Fruit fly (Drosophila melanogaster): ENCODE results near the gene Coq8.
A peak's percentile ranks its signal among the peaks of the same experiment; 100 is the strongest.

Coq8 gene

DNA sequence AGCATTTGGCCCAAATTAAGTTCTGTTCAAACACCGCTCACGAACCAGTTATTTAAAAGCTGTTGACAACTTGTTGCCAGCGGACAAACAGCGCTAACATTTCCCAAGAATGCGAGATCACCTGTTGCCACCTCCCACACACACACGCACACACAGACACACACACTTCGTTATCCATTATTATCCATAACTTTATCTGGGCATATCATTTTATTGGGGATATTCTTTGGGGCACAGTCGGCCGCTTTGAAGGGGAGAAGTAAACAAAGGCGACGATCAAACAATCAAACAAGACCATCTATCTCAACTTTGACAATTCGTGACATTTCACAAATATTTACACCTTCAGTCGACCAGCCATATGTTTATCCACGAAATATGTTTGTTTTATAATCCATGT, 11.8 kb downstream of the Coq8 start (continued):
- no peak for TF ChIP-seq tio (GFP tag; optimal IDR thresholded peaks at IDR 0.05)
- TF ChIP-seq wor (GFP tag; IDR thresholded peaks at IDR 0.05): no peak
- no peak for TF ChIP-seq Drgx (GFP tag; IDR thresholded peaks at IDR 0.05)
- no peak for TF ChIP-seq CG30403 (GFP tag; optimal IDR thresholded peaks at IDR 0.05)
- TF ChIP-seq Mrtf (GFP tag; IDR thresholded peaks at IDR 0.05): no peak
- no peak for TF ChIP-seq Sry-δ (GFP tag; optimal IDR thresholded peaks at IDR 0.05)
- TF ChIP-seq CG12942 (GFP tag; optimal IDR thresholded peaks at IDR 0.05): no peak
- no peak for TF ChIP-seq CG11560 (tag; IDR thresholded peaks at IDR 0.05)
- no peak for TF ChIP-seq Taf1 (GFP tag; IDR thresholded peaks at IDR 0.05)
- peak; percentile 72 for TF ChIP-seq fd64A (GFP tag; optimal IDR thresholded peaks at IDR 0.05)
- no peak for TF ChIP-seq Optix (GFP tag; IDR thresholded peaks at IDR 0.05)
- TF ChIP-seq pnt (GFP tag; optimal IDR thresholded peaks at IDR 0.05): no peak
- TF ChIP-seq CG3163 (GFP tag; optimal IDR thresholded peaks at IDR 0.05): no peak
- TF ChIP-seq Atf-2 (GFP tag; optimal IDR thresholded peaks at IDR 0.05): no peak
- peak; percentile 28 for TF ChIP-seq CG17359 (tag; optimal IDR thresholded peaks at IDR 0.05)
- TF ChIP-seq unc-4 (GFP tag; IDR thresholded peaks at IDR 0.05; ENCODE audit: partially characterized antibody): no peak
- TF ChIP-seq CG15073 (GFP tag; optimal IDR thresholded peaks at IDR 0.05): no peak
- TF ChIP-seq CG2202 (tag; optimal IDR thresholded peaks at IDR 0.05): peak; percentile 65
- TF ChIP-seq Poxn (GFP tag; IDR thresholded peaks at IDR 0.05): no peak
- TF ChIP-seq toy (GFP tag; IDR thresholded peaks at IDR 0.05): no peak
- peak; percentile 46 for TF ChIP-seq CG31365 (tag; optimal IDR thresholded peaks at IDR 0.05)
- no peak for TF ChIP-seq Oaz (GFP tag; IDR thresholded peaks at IDR 0.05)
- TF ChIP-seq CG12659 (GFP tag; optimal IDR thresholded peaks at IDR 0.05): no peak
- no peak for TF ChIP-seq CG7987 (GFP tag; optimal IDR thresholded peaks at IDR 0.05)
- TF ChIP-seq pzg (GFP tag; optimal IDR thresholded peaks at IDR 0.05): no peak
- TF ChIP-seq BtbVII (GFP tag; optimal IDR thresholded peaks at IDR 0.05): no peak
- no peak for TF ChIP-seq CG11696 (GFP tag; IDR thresholded peaks at IDR 0.05)
- no peak for TF ChIP-seq org-1 (GFP tag; optimal IDR thresholded peaks at IDR 0.05)
- TF ChIP-seq CG14710 (tag; optimal IDR thresholded peaks at IDR 0.05): peak; percentile 39
- TF ChIP-seq Hr78 (GFP tag; optimal IDR thresholded peaks at IDR 0.05): no peak
- no peak for TF ChIP-seq eve (GFP tag; optimal IDR thresholded peaks at IDR 0.05)
- no peak for TF ChIP-seq tll (GFP tag; optimal IDR thresholded peaks at IDR 0.05)
- TF ChIP-seq nom (GFP tag; optimal IDR thresholded peaks at IDR 0.05): no peak
- peak; percentile 25 for TF ChIP-seq HHEX (GFP tag; optimal IDR thresholded peaks at IDR 0.05)
- no peak for TF ChIP-seq Mes4 (GFP tag; optimal IDR thresholded peaks at IDR 0.05)
- no peak for TF ChIP-seq chif (GFP tag; optimal IDR thresholded peaks at IDR 0.05)
- no peak for TF ChIP-seq Hsf (GFP tag; optimal IDR thresholded peaks at IDR 0.05)
- no peak for TF ChIP-seq CG11247 (GFP tag; IDR thresholded peaks at IDR 0.05)
- TF ChIP-seq hb (GFP tag; IDR thresholded peaks at IDR 0.05; ENCODE audit: partially characterized antibody): no peak
- TF ChIP-seq wek (GFP tag; optimal IDR thresholded peaks at IDR 0.05): peak; percentile 48
- no peak for TF ChIP-seq Sox102F (GFP tag; optimal IDR thresholded peaks at IDR 0.05)
- no peak for TF ChIP-seq CG3995 (GFP tag; optimal IDR thresholded peaks at IDR 0.05)
- TF ChIP-seq Fer1 (GFP tag; optimal IDR thresholded peaks at IDR 0.05): peak; percentile 25
- no peak for TF ChIP-seq Scr (GFP tag; IDR thresholded peaks at IDR 0.05; ENCODE audit: partially characterized antibody)
- TF ChIP-seq Aef1 (GFP tag; IDR thresholded peaks at IDR 0.05): no peak
- TF ChIP-seq D19B (GFP tag; optimal IDR thresholded peaks at IDR 0.05): no peak
- no peak for TF ChIP-seq trh (GFP tag; optimal IDR thresholded peaks at IDR 0.05)
- no peak; the same call in 1 of the 2 replicates for TF ChIP-seq Nf-YA (GFP tag; IDR thresholded peaks at IDR 0.05)
- TF ChIP-seq Pdp1 (GFP tag; optimal IDR thresholded peaks at IDR 0.05): peak in 1 of 2 experiments; percentile 10
- TF ChIP-seq CG11398 (GFP tag; optimal IDR thresholded peaks at IDR 0.05): no peak
- TF ChIP-seq repo (GFP tag; optimal IDR thresholded peaks at IDR 0.05): no peak

Measured in whole organism, embryonic.